Worm (Caenorhabditis elegans) whole organism, L3 larva: ENCODE measurements around the gene sri-21.
"Not testable (repeated sequence)": the region's sequence is repeated elsewhere in the genome, so short reads cannot be mapped to it uniquely, and the experiment has no call there.

Source experiments
- lin-15B ChIP-seq: fragments of 150-350 bp; optimal IDR thresholded peaks from 2 replicates; lab custom pipeline; 2014; ENCODE audit warnings: missing biosample characterization, missing genetic modification characterization
- nfya-1 ChIP-seq: sonication (generic microtip); optimal IDR thresholded peaks from 2 replicates; lab custom pipeline; 2017; ENCODE audit warnings: missing genetic modification characterization, mild to moderate bottlenecking, missing compliant biosample characterization, antibody characterized with exemption, moderate library complexity; ENCODE audit not compliant: insufficient read depth
- nhr-237 ChIP-seq: fragments of 150-350 bp; optimal IDR thresholded peaks from 2 replicates; lab custom pipeline; 2014; ENCODE audit warnings: missing biosample characterization, missing genetic modification characterization
- nhr-43 ChIP-seq: sonication (generic microtip); optimal IDR thresholded peaks from 2 replicates; lab custom pipeline; 2016; ENCODE audit warnings: mild to moderate bottlenecking, missing genetic modification characterization, missing compliant biosample characterization; ENCODE audit not compliant: poor library complexity, severe bottlenecking
- nhr-77 ChIP-seq: fragments of 150-350 bp; optimal IDR thresholded peaks from 2 replicates; lab custom pipeline; 2014; ENCODE audit warnings: missing biosample characterization, missing genetic modification characterization
- pha-4 ChIP-seq: fragments of 150-350 bp; optimal IDR thresholded peaks from 2 replicates; lab custom pipeline; 2014; ENCODE audit warnings: missing biosample characterization, missing genetic modification reagents, missing genetic modification characterization
- snpc-4 ChIP-seq: fragments of 150-350 bp; optimal IDR thresholded peaks from 2 replicates; lab custom pipeline; 2014; ENCODE audit warnings: missing biosample characterization, missing genetic modification characterization
- unc-39 ChIP-seq: sonication (generic microtip); optimal IDR thresholded peaks from 4 replicates; lab custom pipeline; 2017; ENCODE audit warnings: missing biosample characterization, missing genetic modification characterization
- zag-1 ChIP-seq: fragments of 150-350 bp; optimal IDR thresholded peaks from 2 replicates; lab custom pipeline; 2014; ENCODE audit warnings: missing biosample characterization, missing genetic modification characterization
- ztf-4 ChIP-seq: fragments of 150-350 bp; optimal IDR thresholded peaks from 2 replicates; lab custom pipeline; 2014; ENCODE audit warnings: missing biosample characterization, missing genetic modification characterization

DNA sequence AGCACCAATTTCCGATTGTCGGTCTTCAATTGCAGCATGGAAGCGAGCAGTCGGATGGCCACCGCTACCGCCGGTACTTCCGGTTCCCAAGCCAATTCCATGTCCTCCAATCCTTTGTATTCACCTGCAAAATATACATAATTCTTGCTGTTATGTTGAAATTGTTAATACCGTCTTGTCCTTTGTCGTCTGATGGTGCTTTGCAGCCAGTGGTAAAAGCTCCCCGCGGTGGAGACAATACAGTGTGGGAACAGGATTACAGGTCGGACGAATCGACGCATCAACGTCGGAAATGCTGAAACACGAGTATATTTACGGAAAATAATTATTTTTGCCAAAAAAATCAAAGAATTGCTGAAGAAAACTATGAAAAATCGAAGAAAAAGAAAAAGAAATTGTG, 14.7 kb downstream of the sri-21 start, which contains the start of gene T24A6.17:
- TF ChIP-seq lin-15B (tag; lab: Kevin White, UChicago); pha-4 (tag; lab: Kevin White, UChicago); nhr-43 (tag; lab: Kevin White, UChicago); zag-1 (tag; lab: Kevin White, UChicago); snpc-4; nhr-237; unc-39 (tag; lab: Kevin White, UChicago); nhr-77 (tag; lab: Kevin White, UChicago); nfya-1; ztf-4 (tag; lab: Kevin White, UChicago): not testable (repeated sequence)
